Worm (Caenorhabditis elegans): ENCODE data around the gene lips-1.

- TF ChIP-seq ztf-16 (tag; optimal IDR thresholded peaks at IDR 0.05) (no peak), pha-4 (tag; optimal IDR thresholded peaks at IDR 0.05) (no peak)
These were observed 20.3 kb upstream of the lips-1 start for ce11 chrX:12472232-12472631.

Data from whole organism, late embryonic.